Worm (Caenorhabditis elegans) whole organism, L1 larva: Measurements from ENCODE around the gene amx-3.

Experiments
- egl-13 ChIP-seq: sonication (generic microtip); optimal IDR thresholded peaks from 2 replicates; lab custom pipeline; 2016; ENCODE audit warnings: missing genotype, missing genetic modification reagents, missing genetic modification characterization, missing compliant biosample characterization
- lin-13 ChIP-seq: fragments of 150-350 bp; optimal IDR thresholded peaks from 2 replicates; lab custom pipeline; 2014; ENCODE audit warnings: missing biosample characterization, missing genetic modification reagents, missing genetic modification characterization
- lin-35 ChIP-seq, 2 experiments: fragments of 150-350 bp; optimal IDR thresholded peaks; 2 replicates each; lab custom pipeline; 2014; ENCODE audit warnings: missing biosample characterization in 2 of 2, missing genetic modification characterization in 2 of 2, missing genetic modification reagents in 2 of 2
- nhr-237 ChIP-seq: fragments of 150-350 bp; optimal IDR thresholded peaks from 2 replicates; lab custom pipeline; 2014; ENCODE audit warnings: missing biosample characterization, missing genetic modification characterization

ce11 chrV:20910167-20910566 is 6.7 kb upstream of the amx-3 start, which contains the start of gene ttll-9:
- TF ChIP-seq egl-13 (tag; lab: Kevin White, UChicago): no peak
- TF ChIP-seq lin-13: no peak
- no peak for TF ChIP-seq nhr-237 (tag; lab: Kevin White, UChicago)
- TF ChIP-seq lin-35 (GFP tag; optimal IDR thresholded peaks at IDR 0.05; lab: Kevin White, UChicago): no peak
